Worm (Caenorhabditis elegans): ENCODE measurements around the gene slcf-1.

ce11 chrX:10491044-10491443 is 38.0 kb upstream of the slcf-1 start, which contains the start of gene C33D3.5:
- TF ChIP-seq sea-1 (GFP tag; conservative IDR thresholded peaks at IDR 0.05) (no peak), B0310.2 (tag; optimal IDR thresholded peaks at IDR 0.05) (no peak), ets-7 (tag; optimal IDR thresholded peaks at IDR 0.05) (no peak), aly-1 (tag; optimal IDR thresholded peaks at IDR 0.05) (no peak), tra-4 (tag; optimal IDR thresholded peaks at IDR 0.05) (no peak), ama-1 (optimal IDR thresholded peaks at IDR 0.05) (no peak), tbx-37 (GFP tag; conservative IDR thresholded peaks at IDR 0.05) (no peak), ceh-13 (GFP tag; optimal IDR thresholded peaks at IDR 0.05) (no peak), flt-1 (GFP tag; IDR thresholded peaks at IDR 0.05) (no peak), scrt-1 (GFP tag; IDR thresholded peaks at IDR 0.05) (no peak), pes-1 (GFP tag; IDR thresholded peaks at IDR 0.05) (no peak), F13C5.2 (tag; optimal IDR thresholded peaks at IDR 0.05) (no peak), tbx-11 (GFP tag; IDR thresholded peaks at IDR 0.05) (no peak), ceh-36 (tag; optimal IDR thresholded peaks at IDR 0.05) (no peak)
